Worm (Caenorhabditis elegans) whole organism, early embryonic: ENCODE results near the gene lsy-12.

Experiments
- B0310.2 ChIP-seq: sonication (generic microtip); optimal IDR thresholded peaks from 2 replicates; lab custom pipeline; 2016; ENCODE audit warnings: mild to moderate bottlenecking, missing genetic modification characterization, missing compliant biosample characterization
- F13C5.2 ChIP-seq: sonication (generic microtip); optimal IDR thresholded peaks from 2 replicates; lab custom pipeline; 2017; ENCODE audit warnings: mild to moderate bottlenecking, missing genetic modification characterization, inconsistent platforms, missing compliant biosample characterization
- aly-1 ChIP-seq: sonication (generic microtip); optimal IDR thresholded peaks from 2 replicates; lab custom pipeline; 2016; ENCODE audit warnings: missing genetic modification characterization, missing compliant biosample characterization
- ama-1 ChIP-seq: fragments of 150-350 bp; optimal IDR thresholded peaks from 2 replicates; lab custom pipeline; 2014
- ceh-13 ChIP-seq: fragments of 200-800 bp; sonication (Bioruptor generic); optimal IDR thresholded peaks from 2 replicates; lab custom pipeline; 2018; ENCODE audit warnings: mild to moderate bottlenecking, missing genetic modification characterization, missing compliant biosample characterization
- ceh-36 ChIP-seq: sonication (generic microtip); optimal IDR thresholded peaks from 2 replicates; lab custom pipeline; 2016; ENCODE audit warnings: missing genetic modification characterization, inconsistent platforms, missing compliant biosample characterization
- ets-7 ChIP-seq: sonication (generic microtip); optimal IDR thresholded peaks from 2 replicates; lab custom pipeline; 2016; ENCODE audit warnings: missing genotype, missing genetic modification characterization, missing compliant biosample characterization
- flt-1 ChIP-seq: fragments of 200-800 bp; sonication (Bioruptor generic); IDR thresholded peaks from 2 replicates; pipeline ENCODE4 v1.3.6; 2022; ENCODE audit warnings: missing genetic modification characterization, missing compliant biosample characterization
- hmbx-1 ChIP-seq: sonication (generic microtip); optimal IDR thresholded peaks from 2 replicates; lab custom pipeline; 2016; ENCODE audit warnings: mild to moderate bottlenecking, missing genetic modification characterization, missing compliant biosample characterization
- hmg-4 ChIP-seq: fragments of 200-800 bp; sonication (Bioruptor generic); optimal IDR thresholded peaks from 2 replicates; lab custom pipeline; 2018; ENCODE audit warnings: mild to moderate bottlenecking, missing genetic modification characterization, missing compliant biosample characterization
- hnd-1 ChIP-seq: sonication (generic microtip); optimal IDR thresholded peaks from 2 replicates; lab custom pipeline; 2016; ENCODE audit warnings: missing genetic modification characterization, missing compliant biosample characterization
- pes-1 ChIP-seq: fragments of 200-800 bp; sonication (Bioruptor generic); IDR thresholded peaks from 2 replicates; pipeline ENCODE4 v1.3.6; 2022; ENCODE audit warnings: missing genetic modification reagents, missing genetic modification characterization, missing compliant biosample characterization
- scrt-1 ChIP-seq: fragments of 200-800 bp; sonication (Bioruptor generic); IDR thresholded peaks from 2 replicates; pipeline ENCODE4 v1.3.6; 2022; ENCODE audit warnings: missing genetic modification characterization, missing compliant biosample characterization
- sea-1 ChIP-seq: fragments of 200-800 bp; sonication (Bioruptor generic); conservative IDR thresholded peaks from 2 replicates; pipeline ENCODE4 v1.3.6; 2022; ENCODE audit warnings: missing genetic modification characterization, missing compliant biosample characterization
- tbx-11 ChIP-seq: fragments of 200-800 bp; sonication (Bioruptor generic); IDR thresholded peaks from 2 replicates; pipeline ENCODE4 v1.3.6; 2022; ENCODE audit warnings: missing genetic modification characterization, missing compliant biosample characterization
- tbx-37 ChIP-seq: fragments of 200-800 bp; sonication (Bioruptor generic); conservative IDR thresholded peaks from 2 replicates; pipeline ENCODE4 v1.3.6; 2022; ENCODE audit warnings: missing genetic modification reagents, missing genetic modification characterization, missing compliant biosample characterization
- tra-4 ChIP-seq: sonication (generic microtip); optimal IDR thresholded peaks from 2 replicates; lab custom pipeline; 2017; ENCODE audit warnings: missing genetic modification characterization, missing compliant biosample characterization

Gene lsy-12

DNA sequence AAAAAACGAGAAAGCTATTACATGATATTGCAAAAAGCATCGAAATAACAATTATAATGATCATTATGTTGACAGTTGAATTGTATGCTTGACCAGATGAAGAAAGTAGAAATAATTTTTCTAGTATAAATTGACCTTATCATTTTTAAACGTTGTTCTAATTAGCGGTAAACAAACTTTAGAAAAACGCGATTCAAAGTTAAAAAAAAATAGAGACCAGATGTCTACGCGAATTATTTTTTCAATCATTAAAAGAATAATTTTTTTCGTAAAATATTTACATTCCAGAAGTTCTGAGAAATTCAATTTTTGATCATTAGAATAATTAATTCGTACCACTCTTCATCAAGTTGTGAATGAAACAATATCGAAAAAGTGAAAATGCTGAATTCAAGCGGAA, 57.8 kb downstream of the lsy-12 start, which contains the start of gene F46B6.10:
F46B6.10 (minus strand) TSS at position 101 of the 400 bp plus-strand sequence.
- no peak for TF ChIP-seq flt-1
- no peak for TF ChIP-seq F13C5.2 (tag; lab: Kevin White, UChicago)
- no peak for TF ChIP-seq aly-1
- no peak for TF ChIP-seq scrt-1 (GFP tag; lab: Robert Waterston, UW)
- TF ChIP-seq tbx-37, result no peak
- no peak for TF ChIP-seq ets-7 (tag; lab: Kevin White, UChicago)
- TF ChIP-seq ceh-36 (tag; lab: Kevin White, UChicago), result no peak
- TF ChIP-seq B0310.2 (tag; lab: Kevin White, UChicago), result no peak
- no peak for TF ChIP-seq hmbx-1 (tag; lab: Kevin White, UChicago)
- TF ChIP-seq sea-1 (GFP tag; lab: Robert Waterston, UW), result no peak
- TF ChIP-seq ama-1 (lab: Kevin White, UChicago), result no peak
- no peak for TF ChIP-seq tra-4 (tag; lab: Kevin White, UChicago)
- TF ChIP-seq hmg-4 (GFP tag; lab: Kevin White, UChicago), result no peak
- no peak for TF ChIP-seq pes-1
- no peak for TF ChIP-seq tbx-11 (GFP tag; lab: Robert Waterston, UW)
- no peak for TF ChIP-seq ceh-13
- no peak for TF ChIP-seq hnd-1 (tag; lab: Kevin White, UChicago)

ce11 chrV:9799076-9799475, 60.7 kb downstream of the lsy-12 start, which contains the start of gene F46B6.13:
F46B6.13 (minus strand) TSS chrV:9799176.
- TF ChIP-seq tbx-11 (GFP tag; lab: Robert Waterston, UW) (no peak), F13C5.2 (tag; lab: Kevin White, UChicago) (no peak), hmg-4 (GFP tag; lab: Kevin White, UChicago) (no peak), B0310.2 (tag; lab: Kevin White, UChicago) (no peak), tbx-37 (no peak), ets-7 (tag; lab: Kevin White, UChicago) (no peak), tra-4 (tag; lab: Kevin White, UChicago) (no peak), flt-1 (no peak), scrt-1 (GFP tag; lab: Robert Waterston, UW) (no peak), ceh-36 (tag; lab: Kevin White, UChicago) (no peak), pes-1 (no peak)

ce11 chrV:9798212-9798611, 61.6 kb downstream of the lsy-12 start:
- no peak for TF ChIP-seq ceh-13
- no peak for TF ChIP-seq F13C5.2 (tag; lab: Kevin White, UChicago)

ce11 chrV:9796562-9796961, 63.2 kb downstream of the lsy-12 start, which contains the start of gene F46B6.9:
F46B6.9 (plus strand) TSS chrV:9796862.
- no peak for TF ChIP-seq B0310.2 (tag; lab: Kevin White, UChicago)
- TF ChIP-seq scrt-1 (GFP tag; lab: Robert Waterston, UW), result no peak
- no peak for TF ChIP-seq tbx-37
- TF ChIP-seq pes-1, result no peak
- no peak for TF ChIP-seq ceh-36 (tag; lab: Kevin White, UChicago)
- no peak for TF ChIP-seq sea-1 (GFP tag; lab: Robert Waterston, UW)
- TF ChIP-seq tbx-11 (GFP tag; lab: Robert Waterston, UW), result no peak
- no peak for TF ChIP-seq aly-1
- TF ChIP-seq hmbx-1 (tag; lab: Kevin White, UChicago), result no peak
- no peak for TF ChIP-seq ets-7 (tag; lab: Kevin White, UChicago)
- no peak for TF ChIP-seq ceh-13
- TF ChIP-seq F13C5.2 (tag; lab: Kevin White, UChicago), result no peak
- TF ChIP-seq ama-1 (lab: Kevin White, UChicago), result no peak
